Worm (Caenorhabditis elegans) whole organism, L3 larva: ENCODE data around the gene acl-13.

Source experiments
- ZK546.5 ChIP-seq: sonication (generic microtip); optimal IDR thresholded peaks from 2 replicates; lab custom pipeline; 2017; ENCODE audit warnings: missing biosample characterization, missing genetic modification characterization
- ama-1 ChIP-seq: fragments of 150-350 bp; optimal IDR thresholded peaks from 2 replicates; lab custom pipeline; 2018
- ceh-28 ChIP-seq: fragments of 150-350 bp; optimal IDR thresholded peaks from 2 replicates; lab custom pipeline; 2014; ENCODE audit warnings: missing biosample characterization, missing genetic modification reagents, missing genetic modification characterization
- ceh-82 ChIP-seq: fragments of 150-350 bp; optimal IDR thresholded peaks from 2 replicates; lab custom pipeline; 2014; ENCODE audit warnings: missing biosample characterization, missing genetic modification characterization
- ceh-9 ChIP-seq: sonication (generic microtip); optimal IDR thresholded peaks from 2 replicates; lab custom pipeline; 2018; ENCODE audit warnings: missing biosample characterization, missing genetic modification characterization
- daf-12 ChIP-seq: fragments of 150-350 bp; optimal IDR thresholded peaks from 2 replicates; lab custom pipeline; 2014; ENCODE audit warnings: missing biosample characterization, missing genetic modification reagents, missing genetic modification characterization
- egl-27 ChIP-seq: sonication (generic microtip); optimal IDR thresholded peaks from 4 replicates; lab custom pipeline; 2017; ENCODE audit warnings: missing biosample characterization, missing genetic modification reagents, missing genetic modification characterization
- egl-5 ChIP-seq: fragments of 150-350 bp; optimal IDR thresholded peaks from 2 replicates; lab custom pipeline; 2017; ENCODE audit warnings: missing biosample characterization, missing genetic modification reagents, missing genetic modification characterization, inconsistent platforms
- eor-1 ChIP-seq, 2 experiments: fragments of 150-350 bp; optimal IDR thresholded peaks; 2 replicates each; lab custom pipeline; 2014 to 2018; ENCODE audit warnings: missing biosample characterization in 2 of 2, missing genetic modification characterization in 2 of 2
- fkh-10 ChIP-seq: sonication (generic microtip); optimal IDR thresholded peaks from 2 replicates; lab custom pipeline; 2017; ENCODE audit warnings: missing biosample characterization, missing genetic modification reagents, missing genetic modification characterization
- fkh-2 ChIP-seq: fragments of 150-350 bp; optimal IDR thresholded peaks from 2 replicates; lab custom pipeline; 2014; ENCODE audit warnings: missing biosample characterization, missing genetic modification reagents, missing genetic modification characterization
- lin-15B ChIP-seq: fragments of 150-350 bp; optimal IDR thresholded peaks from 2 replicates; lab custom pipeline; 2014; ENCODE audit warnings: missing biosample characterization, missing genetic modification characterization
- mdl-1 ChIP-seq: fragments of 150-350 bp; optimal IDR thresholded peaks from 2 replicates; lab custom pipeline; 2014; ENCODE audit warnings: missing biosample characterization, missing genetic modification characterization
- mml-1 ChIP-seq: fragments of 150-350 bp; sonication (generic microtip); optimal IDR thresholded peaks from 3 replicates; lab custom pipeline; 2014; ENCODE audit warnings: missing biosample characterization, missing genetic modification characterization
- nhr-12 ChIP-seq: fragments of 150-350 bp; optimal IDR thresholded peaks from 2 replicates; lab custom pipeline; 2014; ENCODE audit warnings: missing biosample characterization, missing genetic modification characterization
- nhr-237 ChIP-seq: fragments of 150-350 bp; optimal IDR thresholded peaks from 2 replicates; lab custom pipeline; 2014; ENCODE audit warnings: missing biosample characterization, missing genetic modification characterization
- nhr-25 ChIP-seq: sonication (generic microtip); optimal IDR thresholded peaks from 2 replicates; lab custom pipeline; 2017; ENCODE audit warnings: missing biosample characterization, missing genetic modification characterization
- nhr-67 ChIP-seq: fragments of 150-350 bp; optimal IDR thresholded peaks from 2 replicates; lab custom pipeline; 2014; ENCODE audit warnings: missing biosample characterization, missing genetic modification characterization
- nhr-76 ChIP-seq: fragments of 150-350 bp; sonication (generic microtip); optimal IDR thresholded peaks from 5 replicates; lab custom pipeline; 2014; ENCODE audit warnings: missing biosample characterization, missing genetic modification characterization
- sea-2 ChIP-seq: fragments of 150-350 bp; sonication (generic microtip); optimal IDR thresholded peaks from 4 replicates; lab custom pipeline; 2014; ENCODE audit warnings: missing biosample characterization, missing genetic modification reagents, missing genetic modification characterization
- snpc-4 ChIP-seq: fragments of 150-350 bp; optimal IDR thresholded peaks from 2 replicates; lab custom pipeline; 2014; ENCODE audit warnings: missing biosample characterization, missing genetic modification characterization
- unc-39 ChIP-seq: sonication (generic microtip); optimal IDR thresholded peaks from 4 replicates; lab custom pipeline; 2017; ENCODE audit warnings: missing biosample characterization, missing genetic modification characterization
- unc-62 ChIP-seq: fragments of 150-350 bp; sonication (generic microtip); optimal IDR thresholded peaks from 4 replicates; lab custom pipeline; 2014; ENCODE audit warnings: missing biosample characterization, missing genetic modification reagents, missing genetic modification characterization
- ztf-11 ChIP-seq: fragments of 150-350 bp; optimal IDR thresholded peaks from 2 replicates; lab custom pipeline; 2014; ENCODE audit warnings: missing biosample characterization, missing genetic modification characterization
- ztf-4 ChIP-seq: fragments of 150-350 bp; optimal IDR thresholded peaks from 2 replicates; lab custom pipeline; 2014; ENCODE audit warnings: missing biosample characterization, missing genetic modification characterization

The acl-13 gene

DNA sequence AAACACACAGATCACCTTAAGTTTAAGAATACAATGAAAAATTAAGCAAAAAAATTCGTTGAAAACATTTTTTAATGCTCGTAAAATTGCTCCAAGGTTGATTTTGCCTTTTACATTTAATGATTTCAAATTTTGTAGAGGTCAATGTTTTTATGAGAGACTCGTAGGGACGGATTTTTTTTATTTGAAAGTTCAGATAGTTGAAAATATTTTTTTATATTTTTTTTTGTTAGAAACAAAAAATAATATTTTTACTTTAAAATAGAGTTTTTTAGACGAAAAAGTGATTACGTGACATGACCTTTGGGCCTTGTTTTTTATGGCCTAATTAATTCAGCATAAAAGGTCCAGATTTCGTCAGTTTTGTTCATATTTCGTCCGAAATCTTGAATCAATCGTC is 44.5 kb downstream of the acl-13 start, which contains the start of gene smz-1:
Gene smz-1, plus strand, starts transcription at position 301 of the 400 bp plus-strand sequence.
- no peak for TF ChIP-seq egl-5
- TF ChIP-seq sea-2 = no peak
- TF ChIP-seq ztf-11 (tag; lab: Kevin White, UChicago) = no peak
- no peak for TF ChIP-seq nhr-67 (tag; lab: Kevin White, UChicago)
- no peak for TF ChIP-seq nhr-12 (tag; lab: Kevin White, UChicago)
- no peak for TF ChIP-seq fkh-10 (GFP tag; lab: Kevin White, UChicago)
- TF ChIP-seq ceh-9 (tag; lab: Kevin White, UChicago) = no peak
- no peak for TF ChIP-seq fkh-2 (tag; lab: Kevin White, UChicago)
- TF ChIP-seq mml-1 = no peak
- TF ChIP-seq snpc-4 = no peak
- TF ChIP-seq nhr-237 (tag; lab: Kevin White, UChicago) = no peak
- no peak for TF ChIP-seq ZK546.5

DNA sequence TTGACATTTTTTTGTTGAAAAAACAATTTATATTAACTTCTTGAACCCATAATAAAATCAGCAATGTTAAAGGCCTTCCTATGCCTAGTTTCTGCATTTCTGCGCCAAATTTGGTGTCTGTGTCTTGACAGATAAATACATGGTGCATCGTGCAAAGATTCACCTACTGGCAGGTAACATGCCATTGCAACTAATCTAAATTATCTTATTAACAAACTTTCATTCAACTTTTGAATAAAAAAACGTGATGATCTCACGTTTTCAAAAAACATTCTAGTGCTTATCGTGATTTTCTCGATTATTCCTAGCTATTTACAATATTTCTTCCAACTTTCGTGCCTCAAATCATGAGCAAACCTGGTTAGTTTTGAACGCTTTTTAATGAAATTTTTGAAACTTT is 46.3 kb downstream of the acl-13 start, which contains the start of gene C25G4.7:
Gene C25G4.7, plus strand, starts transcription at position 301 of the 400 bp plus-strand sequence.
- no peak for TF ChIP-seq nhr-237 (tag; lab: Kevin White, UChicago)
- no peak for TF ChIP-seq nhr-76 (tag; lab: Kevin White, UChicago)
- no peak for TF ChIP-seq nhr-25 (tag; lab: Kevin White, UChicago)
- no peak for TF ChIP-seq daf-12
- TF ChIP-seq nhr-67 (tag; lab: Kevin White, UChicago) = no peak
- TF ChIP-seq ztf-4 (tag; lab: Kevin White, UChicago) = no peak
- TF ChIP-seq unc-39 (tag; lab: Kevin White, UChicago) = no peak
- TF ChIP-seq ZK546.5 = no peak
- no peak for TF ChIP-seq ceh-82 (tag; lab: Kevin White, UChicago)
- no peak for TF ChIP-seq nhr-12 (tag; lab: Kevin White, UChicago)
- TF ChIP-seq ama-1 (lab: Kevin White, UChicago) = no peak
- no peak for TF ChIP-seq lin-15B (tag; lab: Kevin White, UChicago)
- no peak for TF ChIP-seq ceh-28
- no peak for TF ChIP-seq unc-62 (GFP tag; lab: Kevin White, UChicago)
- no peak for TF ChIP-seq eor-1 (tag; optimal IDR thresholded peaks at IDR 0.05; lab: Kevin White, UChicago)
- no peak for TF ChIP-seq egl-27 (tag; lab: Kevin White, UChicago)
- no peak for TF ChIP-seq egl-5
- no peak for TF ChIP-seq mdl-1 (tag; lab: Kevin White, UChicago)
